Worm (Caenorhabditis elegans) whole organism, young adult: Measurements from ENCODE around the gene henn-1.

Source experiments
- C17E4.6 ChIP-seq: fragments of 200-800 bp; sonication (Bioruptor generic); IDR thresholded peaks from 2 replicates; pipeline ENCODE4 v1.3.6; 2022; ENCODE audit warnings: missing genetic modification reagents, missing genetic modification characterization, missing compliant biosample characterization
- F23B12.7 ChIP-seq: sonication (generic microtip); optimal IDR thresholded peaks from 2 replicates; lab custom pipeline; 2017; ENCODE audit warnings: missing genetic modification characterization, mild to moderate bottlenecking, missing compliant biosample characterization, antibody characterized with exemption, moderate library complexity; ENCODE audit not compliant: insufficient read depth
- F39B2.1 ChIP-seq: fragments of 200-800 bp; sonication (Bioruptor generic); IDR thresholded peaks from 2 replicates; pipeline ENCODE4 v1.3.6; 2022; ENCODE audit warnings: missing genetic modification reagents, missing genetic modification characterization, missing compliant biosample characterization
- K11D2.4 ChIP-seq: fragments of 200-800 bp; sonication (Bioruptor generic); IDR thresholded peaks from 2 replicates; pipeline ENCODE4 v1.3.6; 2022; ENCODE audit warnings: missing genetic modification reagents, missing genetic modification characterization, missing compliant biosample characterization
- Y53F4B.3 ChIP-seq: fragments of 200-800 bp; sonication (Bioruptor generic); IDR thresholded peaks from 2 replicates; pipeline ENCODE4 v1.3.6; 2022; ENCODE audit warnings: missing genetic modification reagents, missing genetic modification characterization, missing compliant biosample characterization
- Y53G8AR.9 ChIP-seq: fragments of 200-800 bp; sonication (Bioruptor generic); conservative IDR thresholded peaks from 2 replicates; pipeline ENCODE4 v1.3.6; 2022; ENCODE audit warnings: missing genetic modification reagents, missing genetic modification characterization, missing compliant biosample characterization
- Y56A3A.18 ChIP-seq: fragments of 200-800 bp; sonication (Bioruptor generic); IDR thresholded peaks from 2 replicates; pipeline ENCODE4 v1.3.6; 2022; ENCODE audit warnings: missing genetic modification reagents, missing genetic modification characterization, missing compliant biosample characterization
- Y95B8A.8 ChIP-seq: fragments of 200-800 bp; sonication (Bioruptor generic); IDR thresholded peaks from 2 replicates; pipeline ENCODE4 v1.3.6; 2022; ENCODE audit warnings: missing genetic modification reagents, missing genetic modification characterization, missing compliant biosample characterization
- akir-1 ChIP-seq: fragments of 200-800 bp; sonication (Bioruptor generic); optimal IDR thresholded peaks from 2 replicates; lab custom pipeline; 2018; ENCODE audit warnings: mild to moderate bottlenecking, missing genetic modification characterization, moderate library complexity, missing compliant biosample characterization
- ama-1 ChIP-seq, 3 experiments: fragments of 150-350 bp in 1 of 3; sonication (generic microtip) in 2 of 3; optimal IDR thresholded peaks; 2 replicates each; lab custom pipeline; 2014 to 2018; ENCODE audit warnings: missing biosample characterization in 2 of 3, missing genetic modification characterization in 2 of 3, missing genetic modification reagents in 2 of 3
- atf-7 ChIP-seq: sonication (generic microtip); optimal IDR thresholded peaks from 2 replicates; lab custom pipeline; 2017; ENCODE audit warnings: mild to moderate bottlenecking, missing genetic modification characterization, missing compliant biosample characterization
- attf-5 ChIP-seq: fragments of 200-800 bp; sonication (Bioruptor generic); optimal IDR thresholded peaks from 2 replicates; lab custom pipeline; 2018; ENCODE audit warnings: mild to moderate bottlenecking, missing genetic modification characterization, missing compliant biosample characterization
- bed-2 ChIP-seq: fragments of 200-800 bp; sonication (Bioruptor generic); IDR thresholded peaks from 2 replicates; pipeline ENCODE4 v1.3.6; 2022; ENCODE audit warnings: missing genetic modification reagents, missing genetic modification characterization, missing compliant biosample characterization
- ccch-3 ChIP-seq: fragments of 200-800 bp; sonication (Bioruptor generic); optimal IDR thresholded peaks from 2 replicates; lab custom pipeline; 2018; ENCODE audit warnings: mild to moderate bottlenecking, missing genetic modification characterization, missing compliant biosample characterization
- chd-7 ChIP-seq: sonication (generic microtip); optimal IDR thresholded peaks from 2 replicates; lab custom pipeline; 2016; ENCODE audit warnings: mild to moderate bottlenecking, missing genetic modification characterization, moderate library complexity, missing compliant biosample characterization
- die-1 ChIP-seq: sonication (generic microtip); optimal IDR thresholded peaks from 2 replicates; lab custom pipeline; 2016; ENCODE audit warnings: missing genotype, mild to moderate bottlenecking, missing genetic modification characterization, missing compliant biosample characterization
- efl-1 ChIP-seq: fragments of 150-350 bp; optimal IDR thresholded peaks from 2 replicates; lab custom pipeline; 2014; ENCODE audit warnings: missing biosample characterization, missing genetic modification reagents, missing genetic modification characterization
- egl-44 ChIP-seq: fragments of 200-800 bp; sonication (Bioruptor generic); IDR thresholded peaks from 2 replicates; pipeline ENCODE4 v1.3.6; 2022; ENCODE audit warnings: missing genetic modification reagents, missing genetic modification characterization, missing compliant biosample characterization
- egrh-3 ChIP-seq: fragments of 200-800 bp; sonication (Bioruptor generic); IDR thresholded peaks from 2 replicates; pipeline ENCODE4 v1.3.6; 2022; ENCODE audit warnings: missing genetic modification reagents, missing genetic modification characterization, missing compliant biosample characterization
- ekl-4 ChIP-seq: fragments of 200-800 bp; sonication (Bioruptor generic); IDR thresholded peaks from 2 replicates; pipeline ENCODE4 v1.3.6; 2022; ENCODE audit warnings: missing genetic modification reagents, missing genetic modification characterization, missing compliant biosample characterization
- hlh-12 ChIP-seq: sonication (generic microtip); optimal IDR thresholded peaks from 2 replicates; lab custom pipeline; 2016; ENCODE audit warnings: missing genetic modification characterization, missing compliant biosample characterization
- hmg-1.2 ChIP-seq: fragments of 200-800 bp; sonication (Bioruptor generic); IDR thresholded peaks from 2 replicates; pipeline ENCODE4 v1.3.6; 2022; ENCODE audit warnings: missing genetic modification reagents, missing genetic modification characterization, missing compliant biosample characterization
- hmg-20 ChIP-seq: fragments of 200-800 bp; sonication (Bioruptor generic); IDR thresholded peaks from 2 replicates; pipeline ENCODE4 v1.3.6; 2022; ENCODE audit warnings: missing genetic modification reagents, missing genetic modification characterization, missing compliant biosample characterization
- let-526 ChIP-seq: fragments of 200-800 bp; sonication (Bioruptor generic); IDR thresholded peaks from 2 replicates; pipeline ENCODE4 v1.3.6; 2022; ENCODE audit warnings: missing genetic modification reagents, missing genetic modification characterization, missing compliant biosample characterization
- let-607 ChIP-seq, 2 experiments: fragments of 200-800 bp in 1 of 2; sonication (Bioruptor generic) in 1 of 2; sonication (generic microtip) in 1 of 2; optimal IDR thresholded peaks; 2 replicates each; lab custom pipeline; 2016 to 2018; ENCODE audit warnings: mild to moderate bottlenecking in 2 of 2, missing compliant biosample characterization in 2 of 2, missing genetic modification characterization in 2 of 2, moderate library complexity in 2 of 2, missing genotype in 1 of 2
- lin-54 ChIP-seq: fragments of 200-800 bp; sonication (Bioruptor generic); optimal IDR thresholded peaks from 2 replicates; lab custom pipeline; 2018; ENCODE audit warnings: mild to moderate bottlenecking, missing genetic modification characterization, missing compliant biosample characterization
- lir-1 ChIP-seq: fragments of 200-800 bp; sonication (Bioruptor generic); conservative IDR thresholded peaks from 2 replicates; pipeline ENCODE4 v1.3.6; 2022; ENCODE audit warnings: missing genetic modification reagents, missing genetic modification characterization, missing compliant biosample characterization
- madf-3 ChIP-seq: fragments of 200-800 bp; sonication (Bioruptor generic); IDR thresholded peaks from 2 replicates; pipeline ENCODE4 v1.3.6; 2022; ENCODE audit warnings: missing genetic modification reagents, missing genetic modification characterization, missing compliant biosample characterization
- madf-6 ChIP-seq: fragments of 200-800 bp; sonication (Bioruptor generic); IDR thresholded peaks from 2 replicates; pipeline ENCODE4 v1.3.6; 2022; ENCODE audit warnings: missing genetic modification reagents, missing genetic modification characterization, missing compliant biosample characterization
- mcd-1 ChIP-seq: fragments of 200-800 bp; sonication (Bioruptor generic); IDR thresholded peaks from 2 replicates; pipeline ENCODE4 v1.3.6; 2022; ENCODE audit warnings: missing genetic modification reagents, missing genetic modification characterization, missing compliant biosample characterization
- mel-28 ChIP-seq: sonication (generic microtip); optimal IDR thresholded peaks from 2 replicates; lab custom pipeline; 2016; ENCODE audit warnings: borderline replicate concordance, mild to moderate bottlenecking, missing genetic modification characterization, missing compliant biosample characterization
- nfyb-1 ChIP-seq: fragments of 200-800 bp; sonication (Bioruptor generic); IDR thresholded peaks from 2 replicates; pipeline ENCODE4 v1.3.6; 2022; ENCODE audit warnings: missing genetic modification reagents, missing genetic modification characterization, missing compliant biosample characterization
- nhr-120 ChIP-seq: fragments of 200-800 bp; sonication (Bioruptor generic); IDR thresholded peaks from 2 replicates; pipeline ENCODE4 v1.3.6; 2022; ENCODE audit warnings: missing genetic modification characterization, missing compliant biosample characterization
- nhr-90 ChIP-seq: sonication (generic microtip); optimal IDR thresholded peaks from 2 replicates; lab custom pipeline; 2016; ENCODE audit warnings: missing genotype, mild to moderate bottlenecking, missing genetic modification characterization, missing compliant biosample characterization
- rcor-1 ChIP-seq: fragments of 200-800 bp; sonication (Bioruptor generic); IDR thresholded peaks from 2 replicates; pipeline ENCODE4 v1.3.6; 2022; ENCODE audit warnings: missing genetic modification reagents, missing genetic modification characterization, missing compliant biosample characterization
- rec-8 ChIP-seq, 2 experiments: sonication (generic microtip); optimal IDR thresholded peaks; 2 replicates each; lab custom pipeline; 2016; ENCODE audit warnings: mild to moderate bottlenecking in 2 of 2, missing genetic modification characterization in 2 of 2, missing genetic modification reagents in 2 of 2, missing genotype in 2 of 2, missing biosample characterization in 1 of 2, missing compliant biosample characterization in 1 of 2, moderate library complexity in 1 of 2
- sea-2 ChIP-seq: fragments of 200-800 bp; sonication (Bioruptor generic); IDR thresholded peaks from 2 replicates; pipeline ENCODE4 v1.3.6; 2022; ENCODE audit warnings: missing genetic modification characterization, missing compliant biosample characterization
- snpc-3.4 ChIP-seq: sonication (generic microtip); optimal IDR thresholded peaks from 2 replicates; lab custom pipeline; 2017; ENCODE audit warnings: missing genetic modification characterization, mild to moderate bottlenecking, missing compliant biosample characterization, antibody characterized with exemption, moderate library complexity, missing genotype, missing genetic modification reagents
- somi-1 ChIP-seq: fragments of 200-800 bp; sonication (Bioruptor generic); optimal IDR thresholded peaks from 2 replicates; lab custom pipeline; 2018; ENCODE audit warnings: mild to moderate bottlenecking, missing genetic modification characterization, missing compliant biosample characterization
- sptf-2 ChIP-seq: fragments of 200-800 bp; sonication (Bioruptor generic); optimal IDR thresholded peaks from 2 replicates; lab custom pipeline; 2018; ENCODE audit warnings: mild to moderate bottlenecking, missing genetic modification characterization, missing compliant biosample characterization
- tbp1 ChIP-seq: fragments of 200-800 bp; sonication (Bioruptor generic); optimal IDR thresholded peaks from 2 replicates; lab custom pipeline; 2018; ENCODE audit warnings: mild to moderate bottlenecking, missing genetic modification characterization, missing compliant biosample characterization
- ztf-26 ChIP-seq: sonication (generic microtip); optimal IDR thresholded peaks from 2 replicates; lab custom pipeline; 2017; ENCODE audit warnings: missing genetic modification characterization, missing compliant biosample characterization

The henn-1 gene

DNA sequence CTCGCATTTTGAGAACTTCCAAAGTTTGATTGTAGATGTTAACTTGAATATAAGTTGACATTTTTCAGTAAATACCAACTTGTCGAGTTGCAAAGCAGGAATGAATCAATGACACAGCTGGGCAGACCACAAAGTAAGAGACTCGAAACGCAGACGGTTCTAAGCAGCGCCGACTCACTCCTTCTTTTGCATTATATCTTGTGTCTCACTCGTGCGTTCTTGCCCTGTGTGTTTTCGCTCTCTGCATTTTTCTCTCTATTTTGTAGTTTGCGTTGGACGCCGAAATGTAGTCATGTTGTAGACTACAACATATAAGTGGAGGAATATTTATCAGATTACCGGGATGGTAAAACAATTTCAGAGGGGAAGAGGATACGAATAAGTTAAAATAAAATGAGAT is 10.4 kb downstream of the henn-1 start, which contains the start of gene C02F5.12 (continued):
- TF ChIP-seq ccch-3 (GFP tag; lab: Kevin White, UChicago) (no peak), lin-54 (peak; percentile 61), rcor-1 (GFP tag; lab: Robert Waterston, UW) (no peak), sea-2 (no peak), K11D2.4 (GFP tag; lab: Robert Waterston, UW) (no peak), mel-28 (tag; lab: Kevin White, UChicago) (no peak), tbp1 (GFP tag; lab: Kevin White, UChicago) (peak; percentile 25), nfyb-1 (GFP tag; lab: Robert Waterston, UW) (0 out of 2 replicates have a peak, but pooled peaks have one; percentile 31), ama-1 (optimal IDR thresholded peaks at IDR 0.05; lab: Kevin White, UChicago) (no peak), ama-1 (GFP tag; optimal IDR thresholded peaks at IDR 0.05; lab: Kevin White, UChicago) (no peak), ekl-4 (GFP tag; lab: Robert Waterston, UW) (peak; percentile 56), madf-3 (GFP tag; lab: Robert Waterston, UW) (no peak), atf-7 (tag; lab: Kevin White, UChicago) (no peak), mcd-1 (GFP tag; lab: Robert Waterston, UW) (peak; percentile 28; the same call in 1 of the 2 replicates), F23B12.7 (tag; lab: Kevin White, UChicago) (no peak), F39B2.1 (no peak), efl-1 (no peak), ztf-26 (no peak), snpc-3.4 (tag; lab: Kevin White, UChicago) (peak; percentile 33), C17E4.6 (no peak), Y95B8A.8 (GFP tag; lab: Robert Waterston, UW) (no peak), let-607 (tag; optimal IDR thresholded peaks at IDR 0.05; lab: Kevin White, UChicago) (no peak), attf-5 (GFP tag; lab: Kevin White, UChicago) (peak; percentile 16), rec-8 (tag; optimal IDR thresholded peaks at IDR 0.05; lab: Kevin White, UChicago) (no peak), die-1 (tag; lab: Kevin White, UChicago) (no peak), madf-6 (GFP tag; lab: Robert Waterston, UW) (peak; percentile 49; the same call in 1 of the 2 replicates), lir-1 (GFP tag; lab: Robert Waterston, UW) (no peak)

DNA sequence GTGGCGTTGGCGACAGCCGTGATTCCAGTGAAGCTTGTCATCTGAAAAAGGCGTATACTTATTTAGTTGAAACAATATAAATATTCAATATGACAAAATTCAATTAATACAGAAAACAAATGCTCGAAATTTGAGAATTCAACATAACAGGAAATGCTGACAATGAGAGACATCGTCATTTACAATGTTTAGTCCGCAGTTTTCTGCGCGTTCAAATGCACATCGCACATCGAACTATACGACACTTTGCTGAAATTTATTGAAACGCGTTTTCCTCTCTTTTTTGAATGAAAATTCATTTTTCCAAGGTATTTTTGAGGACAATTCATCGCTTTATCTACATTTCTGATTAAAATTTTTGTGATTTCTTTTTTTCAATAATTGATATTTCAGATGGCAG is 11.6 kb downstream of the henn-1 start, which contains the start of the genes pbs-6 and cids-1:
Gene pbs-6, minus strand, starts transcription at position 41 of the 400 bp plus-strand sequence.
Gene cids-1, plus strand, starts transcription at position 394 of the 400 bp plus-strand sequence.
- TF ChIP-seq hmg-1.2 (peak; percentile 13; the same call in 1 of the 2 replicates), hmg-20 (GFP tag; lab: Robert Waterston, UW) (no peak)

DNA sequence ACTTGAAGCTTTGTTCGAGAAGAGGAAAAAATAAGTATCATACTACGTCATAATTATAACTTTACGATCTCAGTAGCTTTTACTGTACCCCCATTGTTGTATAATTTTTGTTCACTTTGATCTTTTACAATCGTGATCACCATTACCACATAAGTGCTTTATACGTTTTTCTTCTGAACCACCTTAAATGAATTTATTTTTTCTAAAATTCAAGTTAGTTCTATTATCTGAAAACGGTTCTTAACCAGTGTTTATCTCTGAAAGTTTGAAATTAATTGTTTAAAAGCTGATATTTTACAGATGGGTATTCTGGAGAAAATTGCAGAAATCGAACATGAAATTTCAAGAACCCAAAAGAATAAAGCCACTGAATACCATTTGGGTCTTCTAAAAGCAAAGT is 13.1 kb downstream of the henn-1 start, which contains the start of gene C02F5.3:
Gene C02F5.3, plus strand, starts transcription at position 301 of the 400 bp plus-strand sequence.
- no peak for TF ChIP-seq nhr-90 (tag; lab: Kevin White, UChicago)
- TF ChIP-seq egrh-3 (GFP tag; lab: Robert Waterston, UW) = no peak
- TF ChIP-seq Y53G8AR.9 (GFP tag; lab: Robert Waterston, UW) = no peak
- no peak for TF ChIP-seq somi-1 (GFP tag; lab: Kevin White, UChicago)
- TF ChIP-seq nhr-120 (GFP tag; lab: Robert Waterston, UW) = no peak
- TF ChIP-seq ama-1 (optimal IDR thresholded peaks at IDR 0.05; lab: Kevin White, UChicago) = no peak
- no peak for TF ChIP-seq ama-1 (GFP tag; optimal IDR thresholded peaks at IDR 0.05; lab: Kevin White, UChicago)
- TF ChIP-seq bed-2 = no peak
- no peak for TF ChIP-seq akir-1
- no peak for TF ChIP-seq hlh-12 (tag; lab: Kevin White, UChicago)
- no peak for TF ChIP-seq egl-44 (GFP tag; lab: Robert Waterston, UW)
- TF ChIP-seq let-526 (GFP tag; lab: Robert Waterston, UW) = no peak
- TF ChIP-seq Y53F4B.3 = no peak
- no peak for TF ChIP-seq sptf-2 (GFP tag; lab: Kevin White, UChicago)
- TF ChIP-seq Y56A3A.18 = no peak
- TF ChIP-seq rcor-1 (GFP tag; lab: Robert Waterston, UW) = no peak
- no peak for TF ChIP-seq chd-7 (tag; lab: Kevin White, UChicago)
